Worm (Caenorhabditis elegans): ENCODE results near the gene grl-24.
A peak's percentile ranks its signal among the peaks of the same experiment; 100 is the strongest.

grl-24 gene

DNA sequence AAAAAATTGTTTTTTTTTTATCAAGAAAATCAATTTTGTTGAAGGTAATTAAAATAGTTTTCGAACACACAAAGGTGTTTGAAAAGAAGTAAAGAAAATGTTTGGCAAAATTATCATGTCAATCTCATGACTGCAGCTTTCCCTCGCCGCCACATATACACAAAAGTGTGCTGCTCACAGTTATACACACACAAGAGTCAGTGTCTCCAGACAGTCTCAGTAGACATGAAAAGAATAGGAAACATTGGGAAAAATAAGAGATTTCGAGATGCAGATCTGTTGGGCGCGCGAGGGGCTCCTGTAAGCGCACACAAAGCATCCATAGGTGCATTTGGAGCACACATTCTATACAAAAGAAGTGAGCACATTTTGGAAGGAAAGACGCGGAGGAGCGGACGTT, 27.3 kb downstream of the grl-24 start:
- TF ChIP-seq T07F8.4 (tag; optimal IDR thresholded peaks at IDR 0.05) (no peak), nhr-80 (tag; optimal IDR thresholded peaks at IDR 0.05) (peak; percentile 70)

ce11 chrIV:17442503-17442902, 33.1 kb downstream of the grl-24 start, which contains the start of gene F11E6.11:
Gene F11E6.11 (plus strand): TSS chrIV:17442827.
- TF ChIP-seq mel-28 (tag; optimal IDR thresholded peaks at IDR 0.05; ENCODE audit: borderline replicate concordance) = no peak
- TF ChIP-seq gei-17 (GFP tag; optimal IDR thresholded peaks at IDR 0.05) = no peak
- TF ChIP-seq ceh-100 (GFP tag; IDR thresholded peaks at IDR 0.05) = no peak
- no peak for TF ChIP-seq nhr-120 (GFP tag; IDR thresholded peaks at IDR 0.05)
- no peak for TF ChIP-seq B0261.1 (tag; optimal IDR thresholded peaks at IDR 0.05)
- TF ChIP-seq hlh-26 (GFP tag; conservative IDR thresholded peaks at IDR 0.05) = no peak

- no peak for TF ChIP-seq T07F8.4 (tag; optimal IDR thresholded peaks at IDR 0.05)
- TF ChIP-seq Y79H2A.3 (GFP tag; conservative IDR thresholded peaks at IDR 0.05) = no peak
- TF ChIP-seq nhr-27 (tag; optimal IDR thresholded peaks at IDR 0.05) = no peak
- TF ChIP-seq nhr-120 (GFP tag; IDR thresholded peaks at IDR 0.05) = no peak
- no peak for TF ChIP-seq ceh-79 (tag; optimal IDR thresholded peaks at IDR 0.05)
- TF ChIP-seq lin-54 (GFP tag; optimal IDR thresholded peaks at IDR 0.05) = no peak
- no peak for TF ChIP-seq die-1 (tag; optimal IDR thresholded peaks at IDR 0.05)
- TF ChIP-seq mes-4 (tag; optimal IDR thresholded peaks at IDR 0.05) = no peak
- no peak for TF ChIP-seq ztf-25 (GFP tag; IDR thresholded peaks at IDR 0.05)
Measured at ce11 chrIV:17441260-17441659, 34.4 kb downstream of the grl-24 start.

- TF ChIP-seq pha-4 (tag; optimal IDR thresholded peaks at IDR 0.05) (no peak), nhr-80 (tag; optimal IDR thresholded peaks at IDR 0.05) (peak; percentile 52)
Measured at ce11 chrIV:17440417-17440816, 35.2 kb downstream of the grl-24 start, which contains the start of gene F08A7.1. Gene F08A7.1 (plus strand): TSS chrIV:17440607.

DNA sequence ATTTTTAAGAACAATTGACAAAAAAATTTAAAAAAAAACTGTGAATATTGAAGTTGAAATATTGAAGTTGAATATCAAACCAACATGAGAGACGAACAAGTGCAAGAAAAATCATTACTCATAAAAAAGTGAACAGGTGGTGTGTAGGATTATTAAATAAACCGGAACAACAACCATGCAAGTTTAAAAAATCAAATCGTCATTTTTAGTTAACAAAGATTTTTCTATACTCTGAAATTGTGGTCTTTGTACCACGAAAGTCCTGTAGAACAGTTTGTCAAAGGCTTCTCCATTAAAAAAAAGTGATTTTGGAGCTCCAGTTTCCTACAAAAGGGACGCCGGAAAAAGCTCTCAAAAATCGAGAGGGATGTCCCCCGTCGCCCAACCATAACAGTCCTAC, 35.6 kb downstream of the grl-24 start, which contains the start of gene C06A12.19:
C06A12.19 (minus strand) TSS at position 101 of the 400 bp plus-strand sequence.
- TF ChIP-seq sdz-38 (tag; optimal IDR thresholded peaks at IDR 0.05) (no peak), chd-7 (tag; optimal IDR thresholded peaks at IDR 0.05) (no peak)

ce11 chrIV:17437038-17437437, 38.6 kb downstream of the grl-24 start, which contains the start of gene C06A12.8:
Gene C06A12.8 (plus strand): TSS chrIV:17437338.
- TF ChIP-seq ets-4 (GFP tag; optimal IDR thresholded peaks at IDR 0.05) = no peak
- TF ChIP-seq F10E7.11 (tag; optimal IDR thresholded peaks at IDR 0.05) = no peak
- TF ChIP-seq nhr-90 (tag; optimal IDR thresholded peaks at IDR 0.05) = no peak
- no peak for TF ChIP-seq sdz-38 (tag; optimal IDR thresholded peaks at IDR 0.05)
- no peak for TF ChIP-seq efl-1 (GFP tag; optimal IDR thresholded peaks at IDR 0.05)
- TF ChIP-seq ztf-25 (GFP tag; IDR thresholded peaks at IDR 0.05) = no peak
- TF ChIP-seq ccch-3 (GFP tag; optimal IDR thresholded peaks at IDR 0.05) = no peak
- TF ChIP-seq madf-6 (GFP tag; IDR thresholded peaks at IDR 0.05) = no peak
- TF ChIP-seq sea-2 (GFP tag; IDR thresholded peaks at IDR 0.05) = no peak
- no peak for TF ChIP-seq hmg-20 (GFP tag; IDR thresholded peaks at IDR 0.05)
- no peak for TF ChIP-seq madf-10 (tag; optimal IDR thresholded peaks at IDR 0.05)
- TF ChIP-seq die-1 (tag; optimal IDR thresholded peaks at IDR 0.05) = no peak
- no peak for TF ChIP-seq ZK185.1 (tag; optimal IDR thresholded peaks at IDR 0.05; ENCODE audit: poor library complexity, severe bottlenecking)
- no peak for TF ChIP-seq pha-4 (tag; optimal IDR thresholded peaks at IDR 0.05)
- no peak for TF ChIP-seq tbx-9 (tag; optimal IDR thresholded peaks at IDR 0.05; ENCODE audit: borderline replicate concordance)

DNA sequence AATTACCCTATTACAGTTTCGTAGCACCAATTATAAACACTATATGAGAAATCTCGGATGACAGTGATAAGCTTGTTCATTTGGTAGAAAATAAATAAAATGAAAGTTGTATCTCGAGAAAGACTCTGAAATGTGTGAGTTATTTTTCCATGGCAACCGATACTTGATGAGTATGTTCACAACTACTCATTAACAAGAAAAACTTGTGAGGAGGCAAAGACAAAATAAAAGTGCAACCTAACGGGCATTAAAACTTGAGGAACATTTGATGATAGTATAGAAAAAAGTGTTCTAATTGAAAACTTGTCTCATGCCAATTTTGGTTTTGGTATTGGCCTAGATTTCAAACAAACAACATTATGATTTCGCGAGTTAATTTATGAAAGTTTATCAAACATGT, 39.1 kb downstream of the grl-24 start, which contains the start of gene gcy-27:
gcy-27 (minus strand) TSS at position 101 of the 400 bp plus-strand sequence.
- no peak for TF ChIP-seq nhr-27 (tag; optimal IDR thresholded peaks at IDR 0.05)
- TF ChIP-seq egl-44 (GFP tag; IDR thresholded peaks at IDR 0.05) = no peak
- no peak for TF ChIP-seq let-526 (GFP tag; IDR thresholded peaks at IDR 0.05)
- TF ChIP-seq ekl-4 (GFP tag; IDR thresholded peaks at IDR 0.05) = no peak
- no peak for TF ChIP-seq ceh-100 (GFP tag; IDR thresholded peaks at IDR 0.05)
- TF ChIP-seq tbp1 (GFP tag; optimal IDR thresholded peaks at IDR 0.05) = no peak
- TF ChIP-seq pha-4 (tag; optimal IDR thresholded peaks at IDR 0.05) = no peak
- TF ChIP-seq hmg-1.2 (GFP tag; IDR thresholded peaks at IDR 0.05) = no peak
- no peak for TF ChIP-seq aptf-2 (GFP tag; conservative IDR thresholded peaks at IDR 0.05)
- no peak for TF ChIP-seq rpc-1 (optimal IDR thresholded peaks at IDR 0.05)
- no peak for TF ChIP-seq rpc-1 (tag; optimal IDR thresholded peaks at IDR 0.05)
- no peak for TF ChIP-seq lag-1 (GFP tag; IDR thresholded peaks at IDR 0.05)
- TF ChIP-seq ztf-3 (GFP tag; optimal IDR thresholded peaks at IDR 0.05) = no peak
- TF ChIP-seq snpc-3.4 (tag; optimal IDR thresholded peaks at IDR 0.05) = no peak
